Worm (Caenorhabditis elegans): Measurements from ENCODE around the gene W06A7.4.

Gene W06A7.4

ce11 chrV:14833219-14833618, 9.0 kb downstream of the W06A7.4 start:
- TF ChIP-seq ceh-48 (tag; optimal IDR thresholded peaks at IDR 0.05): peak; percentile 59
- peak; percentile 27 for TF ChIP-seq nfya-1 (tag; optimal IDR thresholded peaks at IDR 0.05)
- no peak for TF ChIP-seq fkh-6 (tag; optimal IDR thresholded peaks at IDR 0.05)
- TF ChIP-seq ceh-30 (tag; optimal IDR thresholded peaks at IDR 0.05): no peak
- TF ChIP-seq ceh-31 (tag; optimal IDR thresholded peaks at IDR 0.05): peak; percentile 80
- peak; percentile 80 for TF ChIP-seq hlh-30 (tag; optimal IDR thresholded peaks at IDR 0.05; ENCODE audit: insufficient read depth)
- peak; percentile 11 for TF ChIP-seq ref-2 (tag; optimal IDR thresholded peaks at IDR 0.05)
- TF ChIP-seq pqm-1 (tag; optimal IDR thresholded peaks at IDR 0.05): no peak
- TF ChIP-seq unc-42 (tag; optimal IDR thresholded peaks at IDR 0.05): peak; percentile 68
- TF ChIP-seq ceh-6 (GFP tag; optimal IDR thresholded peaks at IDR 0.05): peak; percentile 13
- TF ChIP-seq ets-4 (tag; optimal IDR thresholded peaks at IDR 0.05): no peak
- TF ChIP-seq Y22D7AL.16 (tag; optimal IDR thresholded peaks at IDR 0.05): no peak
- TF ChIP-seq T23F11.4 (GFP tag; optimal IDR thresholded peaks at IDR 0.05): no peak
- peak; percentile 55 for TF ChIP-seq tbx-2 (tag; optimal IDR thresholded peaks at IDR 0.05)
- TF ChIP-seq ceh-14 (tag; optimal IDR thresholded peaks at IDR 0.05): peak; percentile 39
- TF ChIP-seq ahr-1 (tag; optimal IDR thresholded peaks at IDR 0.05): no peak
- TF ChIP-seq ceh-18 (tag; optimal IDR thresholded peaks at IDR 0.05): peak; percentile 43
- no peak for TF ChIP-seq ceh-34 (tag; optimal IDR thresholded peaks at IDR 0.05)
- peak; percentile 37 for TF ChIP-seq unc-55 (GFP tag; optimal IDR thresholded peaks at IDR 0.05)
- no peak for TF ChIP-seq ceh-24 (tag; optimal IDR thresholded peaks at IDR 0.05)
- no peak for TF ChIP-seq madf-2 (tag; optimal IDR thresholded peaks at IDR 0.05)
- TF ChIP-seq ceh-45 (GFP tag; IDR thresholded peaks at IDR 0.05): no peak
- peak; percentile 45 for TF ChIP-seq ceh-19 (GFP tag; optimal IDR thresholded peaks at IDR 0.05)

- TF ChIP-seq pag-3 (tag; optimal IDR thresholded peaks at IDR 0.05; ENCODE audit: borderline replicate concordance) (no peak), T23F11.4 (GFP tag; optimal IDR thresholded peaks at IDR 0.05) (no peak), unc-42 (tag; optimal IDR thresholded peaks at IDR 0.05) (peak; percentile 39)
Observed at ce11 chrV:14835075-14835991, 11.1 kb downstream of the W06A7.4 start.

- TF ChIP-seq ceh-48 (tag; optimal IDR thresholded peaks at IDR 0.05): no peak
- no peak for TF ChIP-seq tbx-2 (tag; optimal IDR thresholded peaks at IDR 0.05)
- TF ChIP-seq ceh-31 (tag; optimal IDR thresholded peaks at IDR 0.05): no peak
- TF ChIP-seq unc-55 (GFP tag; optimal IDR thresholded peaks at IDR 0.05): no peak
Observed at ce11 chrV:14838130-14838529, 13.9 kb downstream of the W06A7.4 start.

- TF ChIP-seq unc-42 (tag; optimal IDR thresholded peaks at IDR 0.05) (no peak), tbx-7 (tag; optimal IDR thresholded peaks at IDR 0.05) (no peak), K02D7.2 (tag; optimal IDR thresholded peaks at IDR 0.05) (no peak), nhr-11 (tag; optimal IDR thresholded peaks at IDR 0.05) (no peak), ceh-22 (tag; optimal IDR thresholded peaks at IDR 0.05) (no peak), hlh-13 (GFP tag; optimal IDR thresholded peaks at IDR 0.05) (no peak), fkh-6 (tag; optimal IDR thresholded peaks at IDR 0.05) (no peak)
Observed at ce11 chrV:14841660-14842059, 17.4 kb downstream of the W06A7.4 start.

ce11 chrV:14847291-14847915, 23.2 kb downstream of the W06A7.4 start, which contains the start of gene ret-1:
TSS of gene ret-1 (minus strand) at chrV:14847413.
- TF ChIP-seq hlh-6 (tag; optimal IDR thresholded peaks at IDR 0.05) (no peak), dmd-4 (tag; optimal IDR thresholded peaks at IDR 0.05; ENCODE audit: borderline replicate concordance) (no peak), fkh-10 (GFP tag; optimal IDR thresholded peaks at IDR 0.05) (no peak), ceh-19 (GFP tag; optimal IDR thresholded peaks at IDR 0.05) (no peak), sox-4 (tag; optimal IDR thresholded peaks at IDR 0.05) (no peak), rnt-1 (tag; optimal IDR thresholded peaks at IDR 0.05) (peak; percentile 78), elt-2 (tag; optimal IDR thresholded peaks at IDR 0.05) (no peak), ets-4 (tag; optimal IDR thresholded peaks at IDR 0.05) (no peak), elt-4 (tag; optimal IDR thresholded peaks at IDR 0.05) (no peak), pha-2 (tag; optimal IDR thresholded peaks at IDR 0.05) (no peak), tbx-2 (tag; optimal IDR thresholded peaks at IDR 0.05) (no peak), ceh-6 (GFP tag; optimal IDR thresholded peaks at IDR 0.05) (no peak), lim-6 (tag; optimal IDR thresholded peaks at IDR 0.05) (no peak), ceh-30 (tag; optimal IDR thresholded peaks at IDR 0.05) (no peak), Y22D7AL.16 (tag; optimal IDR thresholded peaks at IDR 0.05) (no peak), unc-55 (GFP tag; optimal IDR thresholded peaks at IDR 0.05) (peak; percentile 45), sox-2 (GFP tag; IDR thresholded peaks at IDR 0.05) (no peak), hlh-30 (tag; optimal IDR thresholded peaks at IDR 0.05; ENCODE audit: insufficient read depth) (peak; percentile 83), ceh-18 (tag; optimal IDR thresholded peaks at IDR 0.05) (peak; percentile 6), nfya-1 (tag; optimal IDR thresholded peaks at IDR 0.05) (no peak), ahr-1 (tag; optimal IDR thresholded peaks at IDR 0.05) (no peak), K09A11.1 (tag; optimal IDR thresholded peaks at IDR 0.05; ENCODE audit: insufficient read depth) (no peak), madf-2 (tag; optimal IDR thresholded peaks at IDR 0.05) (peak; percentile 8)
